Worm (Caenorhabditis elegans) whole organism, L3 larva: ENCODE data around the gene pges-2.

Experiments
- ZK546.5 ChIP-seq: sonication (generic microtip); optimal IDR thresholded peaks from 2 replicates; lab custom pipeline; 2017; ENCODE audit warnings: missing biosample characterization, missing genetic modification characterization
- aly-2 ChIP-seq: fragments of 150-350 bp; optimal IDR thresholded peaks from 2 replicates; lab custom pipeline; 2014; ENCODE audit warnings: missing biosample characterization, missing genetic modification characterization
- ama-1 ChIP-seq: fragments of 150-350 bp; optimal IDR thresholded peaks from 2 replicates; lab custom pipeline; 2018
- ceh-16 ChIP-seq: sonication (generic microtip); optimal IDR thresholded peaks from 2 replicates; lab custom pipeline; 2017; ENCODE audit warnings: missing biosample characterization, missing genetic modification characterization
- ceh-28 ChIP-seq: fragments of 150-350 bp; optimal IDR thresholded peaks from 2 replicates; lab custom pipeline; 2014; ENCODE audit warnings: missing biosample characterization, missing genetic modification reagents, missing genetic modification characterization
- ceh-9 ChIP-seq: sonication (generic microtip); optimal IDR thresholded peaks from 2 replicates; lab custom pipeline; 2018; ENCODE audit warnings: missing biosample characterization, missing genetic modification characterization
- daf-12 ChIP-seq: fragments of 150-350 bp; optimal IDR thresholded peaks from 2 replicates; lab custom pipeline; 2014; ENCODE audit warnings: missing biosample characterization, missing genetic modification reagents, missing genetic modification characterization
- egl-27 ChIP-seq: sonication (generic microtip); optimal IDR thresholded peaks from 4 replicates; lab custom pipeline; 2017; ENCODE audit warnings: missing biosample characterization, missing genetic modification reagents, missing genetic modification characterization
- egl-5 ChIP-seq: fragments of 150-350 bp; optimal IDR thresholded peaks from 2 replicates; lab custom pipeline; 2017; ENCODE audit warnings: missing biosample characterization, missing genetic modification reagents, missing genetic modification characterization, inconsistent platforms
- elt-1 ChIP-seq: fragments of 150-350 bp; optimal IDR thresholded peaks from 2 replicates; lab custom pipeline; 2014; ENCODE audit warnings: missing biosample characterization, missing genetic modification characterization
- elt-2 ChIP-seq: sonication (generic microtip); optimal IDR thresholded peaks from 2 replicates; lab custom pipeline; 2016; ENCODE audit warnings: missing genetic modification reagents, mild to moderate bottlenecking, missing genetic modification characterization, missing compliant biosample characterization
- elt-3 ChIP-seq, 3 experiments: fragments of 150-350 bp in 1 of 3; sonication (generic microtip) in 2 of 3; optimal IDR thresholded peaks; 2 replicates in 2 of 3; 4 replicates in 1 of 3; lab custom pipeline; 2014 to 2017; ENCODE audit warnings: missing biosample characterization in 3 of 3, missing genetic modification characterization in 3 of 3
- fkh-10 ChIP-seq: sonication (generic microtip); optimal IDR thresholded peaks from 2 replicates; lab custom pipeline; 2017; ENCODE audit warnings: missing biosample characterization, missing genetic modification reagents, missing genetic modification characterization
- fkh-2 ChIP-seq: fragments of 150-350 bp; optimal IDR thresholded peaks from 2 replicates; lab custom pipeline; 2014; ENCODE audit warnings: missing biosample characterization, missing genetic modification reagents, missing genetic modification characterization
- fos-1 ChIP-seq: fragments of 150-350 bp; optimal IDR thresholded peaks from 2 replicates; lab custom pipeline; 2014; ENCODE audit warnings: missing biosample characterization, missing genetic modification characterization
- hmg-11 ChIP-seq: sonication (generic microtip); optimal IDR thresholded peaks from 2 replicates; lab custom pipeline; 2016; ENCODE audit warnings: missing genetic modification characterization, missing compliant biosample characterization
- jun-1 ChIP-seq: fragments of 150-350 bp; optimal IDR thresholded peaks from 2 replicates; lab custom pipeline; 2014; ENCODE audit warnings: missing biosample characterization, missing genetic modification reagents, missing genetic modification characterization
- lin-15B ChIP-seq: fragments of 150-350 bp; optimal IDR thresholded peaks from 2 replicates; lab custom pipeline; 2014; ENCODE audit warnings: missing biosample characterization, missing genetic modification characterization
- lin-39 ChIP-seq: fragments of 150-350 bp; optimal IDR thresholded peaks from 2 replicates; lab custom pipeline; 2018; ENCODE audit warnings: missing biosample characterization, missing genetic modification reagents, missing genetic modification characterization
- nfya-1 ChIP-seq: sonication (generic microtip); optimal IDR thresholded peaks from 2 replicates; lab custom pipeline; 2017; ENCODE audit warnings: missing genetic modification characterization, mild to moderate bottlenecking, missing compliant biosample characterization, antibody characterized with exemption, moderate library complexity; ENCODE audit not compliant: insufficient read depth
- nhr-11 ChIP-seq: fragments of 150-350 bp; optimal IDR thresholded peaks from 2 replicates; lab custom pipeline; 2014; ENCODE audit warnings: missing biosample characterization, missing genetic modification characterization
- nhr-12 ChIP-seq: fragments of 150-350 bp; optimal IDR thresholded peaks from 2 replicates; lab custom pipeline; 2014; ENCODE audit warnings: missing biosample characterization, missing genetic modification characterization
- nhr-23 ChIP-seq: fragments of 150-350 bp; optimal IDR thresholded peaks from 2 replicates; lab custom pipeline; 2014; ENCODE audit warnings: missing biosample characterization, missing genetic modification reagents, missing genetic modification characterization
- nhr-237 ChIP-seq: fragments of 150-350 bp; optimal IDR thresholded peaks from 2 replicates; lab custom pipeline; 2014; ENCODE audit warnings: missing biosample characterization, missing genetic modification characterization
- nhr-25 ChIP-seq: sonication (generic microtip); optimal IDR thresholded peaks from 2 replicates; lab custom pipeline; 2017; ENCODE audit warnings: missing biosample characterization, missing genetic modification characterization
- nhr-28 ChIP-seq: fragments of 150-350 bp; optimal IDR thresholded peaks from 2 replicates; lab custom pipeline; 2014; ENCODE audit warnings: missing biosample characterization, missing genetic modification characterization
- nhr-43 ChIP-seq: sonication (generic microtip); optimal IDR thresholded peaks from 2 replicates; lab custom pipeline; 2016; ENCODE audit warnings: mild to moderate bottlenecking, missing genetic modification characterization, missing compliant biosample characterization; ENCODE audit not compliant: poor library complexity, severe bottlenecking
- nhr-67 ChIP-seq: fragments of 150-350 bp; optimal IDR thresholded peaks from 2 replicates; lab custom pipeline; 2014; ENCODE audit warnings: missing biosample characterization, missing genetic modification characterization
- nhr-76 ChIP-seq: fragments of 150-350 bp; sonication (generic microtip); optimal IDR thresholded peaks from 5 replicates; lab custom pipeline; 2014; ENCODE audit warnings: missing biosample characterization, missing genetic modification characterization
- nhr-77 ChIP-seq: fragments of 150-350 bp; optimal IDR thresholded peaks from 2 replicates; lab custom pipeline; 2014; ENCODE audit warnings: missing biosample characterization, missing genetic modification characterization
- pha-4 ChIP-seq: fragments of 150-350 bp; optimal IDR thresholded peaks from 2 replicates; lab custom pipeline; 2014; ENCODE audit warnings: missing biosample characterization, missing genetic modification reagents, missing genetic modification characterization
- pqm-1 ChIP-seq: fragments of 150-350 bp; optimal IDR thresholded peaks from 2 replicates; lab custom pipeline; 2017; ENCODE audit warnings: missing biosample characterization, missing genetic modification characterization, inconsistent platforms
- sea-2 ChIP-seq: fragments of 150-350 bp; sonication (generic microtip); optimal IDR thresholded peaks from 4 replicates; lab custom pipeline; 2014; ENCODE audit warnings: missing biosample characterization, missing genetic modification reagents, missing genetic modification characterization
- skn-1 ChIP-seq: fragments of 150-350 bp; optimal IDR thresholded peaks from 2 replicates; lab custom pipeline; 2014; ENCODE audit warnings: missing biosample characterization, missing genetic modification characterization
- snpc-4 ChIP-seq: fragments of 150-350 bp; optimal IDR thresholded peaks from 2 replicates; lab custom pipeline; 2014; ENCODE audit warnings: missing biosample characterization, missing genetic modification characterization
- tbx-2 ChIP-seq: sonication (generic microtip); optimal IDR thresholded peaks from 2 replicates; lab custom pipeline; 2016; ENCODE audit warnings: mild to moderate bottlenecking, missing genetic modification characterization, missing compliant biosample characterization
- unc-62 ChIP-seq: fragments of 150-350 bp; sonication (generic microtip); optimal IDR thresholded peaks from 4 replicates; lab custom pipeline; 2014; ENCODE audit warnings: missing biosample characterization, missing genetic modification reagents, missing genetic modification characterization
- zag-1 ChIP-seq: fragments of 150-350 bp; optimal IDR thresholded peaks from 2 replicates; lab custom pipeline; 2014; ENCODE audit warnings: missing biosample characterization, missing genetic modification characterization
- ztf-11 ChIP-seq: fragments of 150-350 bp; optimal IDR thresholded peaks from 2 replicates; lab custom pipeline; 2014; ENCODE audit warnings: missing biosample characterization, missing genetic modification characterization
- ztf-4 ChIP-seq: fragments of 150-350 bp; optimal IDR thresholded peaks from 2 replicates; lab custom pipeline; 2014; ENCODE audit warnings: missing biosample characterization, missing genetic modification characterization

The pges-2 gene

ce11 chrIV:10341618-10342360 is 25.8 kb downstream of the pges-2 start:
- TF ChIP-seq nfya-1 (tag; lab: Kevin White, UChicago) (peak; percentile 38), nhr-77 (tag; lab: Kevin White, UChicago) (no peak), fkh-2 (tag; lab: Kevin White, UChicago) (no peak), skn-1 (no peak), hmg-11 (tag; lab: Kevin White, UChicago) (peak; percentile 21), nhr-67 (tag; lab: Kevin White, UChicago) (no peak), ama-1 (lab: Kevin White, UChicago) (peak; percentile 64), nhr-25 (tag; lab: Kevin White, UChicago) (no peak), fkh-10 (peak; percentile 42), zag-1 (tag; lab: Kevin White, UChicago) (no peak), ceh-28 (no peak), lin-39 (tag; lab: Kevin White, UChicago) (peak; percentile 96), unc-62 (GFP tag; lab: Kevin White, UChicago) (peak; percentile 6), egl-5 (tag; lab: Kevin White, UChicago) (no peak)

ce11 chrIV:10339701-10340100 is 27.9 kb downstream of the pges-2 start:
- TF ChIP-seq snpc-4 (tag; lab: Kevin White, UChicago) (no peak), hmg-11 (tag; lab: Kevin White, UChicago) (no peak), nhr-11 (tag; lab: Kevin White, UChicago) (peak; percentile 36), pha-4 (tag; lab: Kevin White, UChicago) (no peak), ceh-16 (tag; lab: Kevin White, UChicago) (peak; percentile 16), nhr-12 (tag; lab: Kevin White, UChicago) (no peak), ztf-11 (tag; lab: Kevin White, UChicago) (no peak), nhr-77 (tag; lab: Kevin White, UChicago) (no peak)

- TF ChIP-seq lin-15B (tag; lab: Kevin White, UChicago): no peak
- no peak for TF ChIP-seq ama-1 (lab: Kevin White, UChicago)
- no peak for TF ChIP-seq ztf-4 (tag; lab: Kevin White, UChicago)
- TF ChIP-seq nhr-11 (tag; lab: Kevin White, UChicago): no peak
- TF ChIP-seq aly-2 (tag; lab: Kevin White, UChicago): no peak
- no peak for TF ChIP-seq elt-1 (tag; lab: Kevin White, UChicago)
- no peak for TF ChIP-seq ceh-28
- no peak for TF ChIP-seq nhr-23 (tag; lab: Kevin White, UChicago)
- no peak for TF ChIP-seq nhr-28
- TF ChIP-seq pha-4 (tag; lab: Kevin White, UChicago): no peak
- TF ChIP-seq snpc-4 (tag; lab: Kevin White, UChicago): no peak
- no peak for TF ChIP-seq hmg-11 (tag; lab: Kevin White, UChicago)
- no peak for TF ChIP-seq elt-3 (tag; optimal IDR thresholded peaks at IDR 0.05; lab: Kevin White, UChicago)
- TF ChIP-seq elt-2 (tag; lab: Kevin White, UChicago): no peak
Observed at ce11 chrIV:10337286-10337685, 30.3 kb downstream of the pges-2 start.

- TF ChIP-seq ztf-4 (tag; lab: Kevin White, UChicago) (no peak), jun-1 (peak; percentile 31), pqm-1 (tag; lab: Kevin White, UChicago) (peak; percentile 84), egl-5 (tag; lab: Kevin White, UChicago) (peak; percentile 7), fkh-2 (tag; lab: Kevin White, UChicago) (no peak), elt-2 (tag; lab: Kevin White, UChicago) (peak; percentile 83), pha-4 (tag; lab: Kevin White, UChicago) (peak; percentile 19)
- TF ChIP-seq, all 47 proteins: peak for 5
Observed at ce11 chrIV:10331882-10332281, 35.7 kb downstream of the pges-2 start.

- TF ChIP-seq ceh-9 (tag; lab: Kevin White, UChicago) (no peak), sea-2 (GFP tag; lab: Kevin White, UChicago) (no peak), zag-1 (tag; lab: Kevin White, UChicago) (no peak), nhr-43 (tag; lab: Kevin White, UChicago) (no peak), ZK546.5 (no peak), fos-1 (tag; lab: Kevin White, UChicago) (no peak), skn-1 (no peak), nhr-237 (tag; lab: Kevin White, UChicago) (no peak), daf-12 (tag; lab: Kevin White, UChicago) (no peak), nhr-25 (tag; lab: Kevin White, UChicago) (peak; percentile 27), egl-27 (tag; lab: Kevin White, UChicago) (no peak), ceh-28 (no peak), ztf-11 (tag; lab: Kevin White, UChicago) (no peak), nhr-23 (tag; lab: Kevin White, UChicago) (no peak), unc-62 (GFP tag; lab: Kevin White, UChicago) (no peak), egl-5 (tag; lab: Kevin White, UChicago) (no peak), tbx-2 (tag; lab: Kevin White, UChicago) (no peak), elt-2 (tag; lab: Kevin White, UChicago) (peak; percentile 81), nhr-67 (tag; lab: Kevin White, UChicago) (no peak), pqm-1 (tag; lab: Kevin White, UChicago) (peak; percentile 6), nfya-1 (tag; lab: Kevin White, UChicago) (peak; percentile 2), ztf-4 (tag; lab: Kevin White, UChicago) (no peak), elt-1 (tag; lab: Kevin White, UChicago) (no peak), nhr-76 (tag; lab: Kevin White, UChicago) (no peak), nhr-12 (tag; lab: Kevin White, UChicago) (no peak)
Observed at ce11 chrIV:10330962-10331361, 36.6 kb downstream of the pges-2 start.
